Fruit fly (Drosophila melanogaster): ENCODE measurements around the gene Eaf6.
A peak's percentile ranks its signal among the peaks of the same experiment; 100 is the strongest.

DNA sequence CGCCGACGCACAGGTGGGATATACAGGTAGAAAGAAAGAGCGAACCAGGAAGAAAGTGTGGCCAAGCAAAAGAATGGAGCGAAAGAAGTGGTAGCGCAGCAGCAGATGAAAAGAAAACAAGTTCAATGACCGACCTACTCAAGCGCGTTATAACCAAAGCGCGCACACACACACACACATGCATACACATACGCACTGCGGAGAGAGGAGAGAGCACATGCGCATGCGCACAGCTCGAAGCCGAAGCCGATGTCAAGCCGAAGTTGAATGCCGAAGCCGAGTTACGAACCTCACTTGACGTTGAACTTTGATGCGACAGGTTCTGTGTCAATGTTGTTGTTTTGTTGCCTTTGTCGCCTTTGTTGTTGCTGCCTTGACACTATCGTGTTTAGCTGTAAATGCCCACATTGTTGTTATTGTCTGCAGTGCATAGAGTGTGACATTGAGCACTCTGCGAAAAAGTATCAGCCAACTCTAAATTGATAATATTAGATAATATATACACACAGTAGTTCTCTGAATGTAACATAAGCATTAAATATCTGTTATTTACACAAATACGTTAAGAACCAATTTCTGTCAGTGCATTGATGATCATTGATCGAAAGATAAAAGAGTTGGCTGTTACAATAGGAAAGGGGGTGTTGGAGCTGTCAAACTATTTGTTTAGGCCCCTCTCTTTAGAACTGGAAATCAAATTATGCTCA, 26.2 kb upstream of the Eaf6 start:
- TF ChIP-seq CG16779 (tag; optimal IDR thresholded peaks at IDR 0.05): no peak
- peak; percentile 59 for TF ChIP-seq dsx (GFP tag; optimal IDR thresholded peaks at IDR 0.05; ENCODE audit: poor library complexity, severe bottlenecking)

All from whole organism, prepupa.